1 worm cellular context compared by ENCODE assay signal in the genomic region with DNA sequence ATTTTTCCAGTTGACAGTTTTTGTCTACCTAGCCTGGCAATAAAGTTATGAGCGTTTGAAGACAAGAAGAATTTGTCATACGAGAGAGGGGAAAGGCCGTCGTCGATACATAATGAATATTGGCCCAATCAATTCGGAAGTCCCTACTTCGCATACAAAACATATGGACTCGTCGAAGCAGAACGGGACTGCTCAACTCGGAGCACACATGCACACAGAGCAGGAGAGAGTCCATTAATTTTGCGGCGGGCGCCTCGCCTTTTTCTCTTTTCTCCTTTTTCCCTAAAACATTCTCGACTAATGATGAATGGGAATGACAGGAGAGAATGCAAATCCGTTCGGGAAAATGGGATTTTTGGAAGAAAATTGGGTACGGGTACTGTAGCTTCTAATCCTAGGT.
TF ChIP-seq lines count a peak whose summit lies in the region.

TSS of gene F13D12.8 (minus strand) at position 82 of the 400 bp plus-strand sequence.

TF ChIP-seq in whole organism, L1 larva, 84 proteins besides CTCF, POLR2A, EP300 and RAD21 (continued from another document):
- TF ChIP-seq egl-13 (tag; optimal IDR thresholded peaks at IDR 0.05; lab: Kevin White, UChicago) (no peak), snpc-4 (tag; optimal IDR thresholded peaks at IDR 0.05; lab: Kevin White, UChicago) (peak; percentile 36), pqm-1 (tag; optimal IDR thresholded peaks at IDR 0.05; lab: Kevin White, UChicago) (no peak), F16B12.6 (tag; optimal IDR thresholded peaks at IDR 0.05; lab: Kevin White, UChicago) (no peak), ceh-63 (GFP tag; optimal IDR thresholded peaks at IDR 0.05; lab: Kevin White, UChicago) (no peak), C04F5.9 (tag; optimal IDR thresholded peaks at IDR 0.05; lab: Kevin White, UChicago) (no peak), sptf-1 (tag; optimal IDR thresholded peaks at IDR 0.05; lab: Kevin White, UChicago) (no peak), ceh-8 (GFP tag; optimal IDR thresholded peaks at IDR 0.05; lab: Kevin White, UChicago) (no peak), nhr-12 (tag; optimal IDR thresholded peaks at IDR 0.05; lab: Kevin White, UChicago) (no peak), tbx-2 (tag; optimal IDR thresholded peaks at IDR 0.05; lab: Kevin White, UChicago) (no peak), nhr-11 (tag; optimal IDR thresholded peaks at IDR 0.05; lab: Kevin White, UChicago) (no peak)
